Fruit fly (Drosophila melanogaster) whole organism, embryonic: ENCODE data around the gene Cpr65Ea.

Experiments used
- B-H1 ChIP-seq: fragments of 200-800 bp; sonication (Bioruptor generic); IDR thresholded peaks from 3 replicates; pipeline ENCODE4 v1.3.6; 2022; ENCODE audit warnings: missing biosample characterization, missing genetic modification characterization
- BEAF-32 ChIP-seq: fragments of 200-800 bp; sonication (Bioruptor generic); optimal IDR thresholded peaks from 3 replicates; lab custom pipeline; 2017; ENCODE audit warnings: missing biosample characterization, missing genetic modification characterization, mild to moderate bottlenecking, moderate library complexity, missing genetic modification reagents
- Bgb ChIP-seq: fragments of 200-800 bp; sonication (Bioruptor generic); IDR thresholded peaks from 2 replicates; pipeline ENCODE4 v1.3.6; 2022; ENCODE audit warnings: missing biosample characterization, missing genetic modification characterization; ENCODE audit not compliant: partially characterized antibody
- Blimp-1 ChIP-seq: fragments of 200-800 bp; sonication (Bioruptor generic); optimal IDR thresholded peaks from 3 replicates; lab custom pipeline; 2018; ENCODE audit warnings: missing biosample characterization, missing genetic modification characterization, mild to moderate bottlenecking, moderate library complexity, missing genetic modification reagents
- CG11085 ChIP-seq: fragments of 200-800 bp; sonication (Bioruptor generic); IDR thresholded peaks from 2 replicates; pipeline ENCODE4 v1.3.6; 2022; ENCODE audit warnings: missing biosample characterization, missing genetic modification characterization
- CG11247 ChIP-seq: fragments of 200-800 bp; sonication (Bioruptor generic); IDR thresholded peaks from 2 replicates; pipeline ENCODE4 v1.3.6; 2022; ENCODE audit warnings: missing biosample characterization, missing genetic modification characterization
- CG11398 ChIP-seq: fragments of 200-800 bp; sonication (Bioruptor generic); optimal IDR thresholded peaks from 2 replicates; lab custom pipeline; 2016; ENCODE audit warnings: missing biosample characterization, missing genetic modification characterization
- CG11504 ChIP-seq: fragments of 200-800 bp; sonication (Bioruptor generic); optimal IDR thresholded peaks from 3 replicates; lab custom pipeline; 2019; ENCODE audit warnings: missing biosample characterization, mild to moderate bottlenecking, missing genetic modification characterization, moderate library complexity
- CG12769 ChIP-seq: fragments of 200-800 bp; sonication (Bioruptor generic); optimal IDR thresholded peaks from 2 replicates; lab custom pipeline; 2019; ENCODE audit warnings: missing biosample characterization, mild to moderate bottlenecking, missing genetic modification characterization, moderate library complexity
- CG1529 ChIP-seq: fragments of 200-800 bp; sonication (Bioruptor generic); optimal IDR thresholded peaks from 3 replicates; lab custom pipeline; 2018; ENCODE audit warnings: missing biosample characterization, missing genetic modification characterization
- CG15479 ChIP-seq: fragments of 200-800 bp; sonication (Bioruptor generic); optimal IDR thresholded peaks from 3 replicates; lab custom pipeline; 2019; ENCODE audit warnings: missing biosample characterization, mild to moderate bottlenecking, missing genetic modification characterization, moderate library complexity
- CG3065 ChIP-seq: fragments of 200-800 bp; sonication (Bioruptor generic); optimal IDR thresholded peaks from 2 replicates; lab custom pipeline; 2016; ENCODE audit warnings: missing biosample characterization, missing genetic modification characterization
- CG32767 ChIP-seq: fragments of 200-800 bp; sonication (Bioruptor generic); IDR thresholded peaks from 2 replicates; pipeline ENCODE4 v1.3.6; 2022; ENCODE audit warnings: missing biosample characterization, missing genetic modification characterization
- CG3995 ChIP-seq: fragments of 200-800 bp; sonication (Bioruptor generic); optimal IDR thresholded peaks from 3 replicates; lab custom pipeline; 2016; ENCODE audit warnings: missing biosample characterization, missing genetic modification characterization
- CG42726 ChIP-seq: fragments of 200-800 bp; sonication (Bioruptor generic); IDR thresholded peaks from 2 replicates; pipeline ENCODE4 v1.3.6; 2022; ENCODE audit warnings: missing biosample characterization, missing genetic modification characterization; ENCODE audit not compliant: partially characterized antibody
- CG5953 ChIP-seq: fragments of 200-800 bp; sonication (Bioruptor generic); IDR thresholded peaks from 2 replicates; pipeline ENCODE4 v1.3.6; 2022; ENCODE audit warnings: missing biosample characterization, missing genetic modification characterization
- CG6791 ChIP-seq: fragments of 200-800 bp; sonication (Bioruptor generic); IDR thresholded peaks from 3 replicates; pipeline ENCODE4 v1.3.6; 2022; ENCODE audit warnings: missing biosample characterization, missing genetic modification characterization; ENCODE audit not compliant: partially characterized antibody
- CG7271 ChIP-seq: fragments of 200-800 bp; sonication (Bioruptor generic); optimal IDR thresholded peaks from 2 replicates; lab custom pipeline; 2018; ENCODE audit warnings: missing biosample characterization, mild to moderate bottlenecking, missing genetic modification characterization, moderate library complexity
- CG7928 ChIP-seq: fragments of 200-800 bp; sonication (Bioruptor generic); optimal IDR thresholded peaks from 2 replicates; lab custom pipeline; 2017; ENCODE audit warnings: missing biosample characterization, mild to moderate bottlenecking, missing genetic modification characterization
- CkIIα-i1 ChIP-seq: fragments of 200-800 bp; sonication (Bioruptor generic); IDR thresholded peaks from 2 replicates; pipeline ENCODE4 v1.3.6; 2022; ENCODE audit warnings: missing biosample characterization, missing genetic modification characterization
- Dref ChIP-seq: fragments of 200-800 bp; sonication (Bioruptor generic); IDR thresholded peaks from 2 replicates; pipeline ENCODE4 v1.3.6; 2022; ENCODE audit warnings: missing biosample characterization, missing genetic modification characterization
- HmgD ChIP-seq: fragments of 200-800 bp; sonication (Bioruptor generic); optimal IDR thresholded peaks from 3 replicates; lab custom pipeline; 2016; ENCODE audit warnings: missing biosample characterization, missing genetic modification characterization
- Jarid2 ChIP-seq: fragments of 200-800 bp; sonication (Bioruptor generic); optimal IDR thresholded peaks from 3 replicates; lab custom pipeline; 2017; ENCODE audit warnings: mild to moderate bottlenecking, missing biosample characterization, missing genetic modification reagents, missing genetic modification characterization
- Lpt ChIP-seq: fragments of >200 bp; optimal IDR thresholded peaks from 2 replicates; lab custom pipeline; 2018; ENCODE audit warnings: missing biosample characterization, missing genetic modification characterization
- Mad ChIP-seq: fragments of 200-800 bp; sonication (Bioruptor generic); optimal IDR thresholded peaks from 2 replicates; lab custom pipeline; 2016; ENCODE audit warnings: missing biosample characterization, missing genetic modification characterization
- YL-1 ChIP-seq: fragments of 200-800 bp; sonication (Bioruptor generic); optimal IDR thresholded peaks from 3 replicates; lab custom pipeline; 2017; ENCODE audit warnings: missing biosample characterization, mild to moderate bottlenecking, missing genetic modification characterization
- abd-A ChIP-seq: fragments of 200-800 bp; sonication (Bioruptor generic); optimal IDR thresholded peaks from 3 replicates; lab custom pipeline; 2019; ENCODE audit warnings: missing biosample characterization, mild to moderate bottlenecking, missing genetic modification characterization, moderate library complexity
- amos ChIP-seq: fragments of 200-800 bp; sonication (Bioruptor generic); IDR thresholded peaks from 2 replicates; pipeline ENCODE4 v1.3.6; 2022; ENCODE audit warnings: missing biosample characterization, missing genetic modification characterization; ENCODE audit not compliant: partially characterized antibody
- bcd ChIP-seq: fragments of 200-800 bp; sonication (Bioruptor generic); optimal IDR thresholded peaks from 2 replicates; lab custom pipeline; 2017; ENCODE audit warnings: missing biosample characterization, mild to moderate bottlenecking, missing genetic modification characterization
- bigmax ChIP-seq: fragments of 200-800 bp; sonication (Bioruptor generic); optimal IDR thresholded peaks from 2 replicates; lab custom pipeline; 2018; ENCODE audit warnings: missing biosample characterization, mild to moderate bottlenecking, missing genetic modification characterization
- btn ChIP-seq: fragments of 200-800 bp; sonication (Bioruptor generic); optimal IDR thresholded peaks from 2 replicates; lab custom pipeline; 2016; ENCODE audit warnings: missing biosample characterization, missing genetic modification characterization
- cato ChIP-seq: fragments of 200-800 bp; sonication (Bioruptor generic); optimal IDR thresholded peaks from 2 replicates; lab custom pipeline; 2016; ENCODE audit warnings: missing biosample characterization, missing genetic modification characterization, borderline replicate concordance
- dati ChIP-seq: fragments of 200-800 bp; sonication (Bioruptor generic); IDR thresholded peaks from 2 replicates; pipeline ENCODE4 v1.3.6; 2022; ENCODE audit warnings: missing biosample characterization, missing genetic modification characterization
- esg ChIP-seq: fragments of 200-800 bp; sonication (Bioruptor generic); conservative IDR thresholded peaks from 2 replicates; pipeline ENCODE4 v1.3.6; 2022; ENCODE audit warnings: missing biosample characterization, missing genetic modification characterization
- fu2 ChIP-seq: fragments of 200-800 bp; sonication (Bioruptor generic); optimal IDR thresholded peaks from 2 replicates; lab custom pipeline; 2016; ENCODE audit warnings: missing biosample characterization, missing genetic modification characterization
- gfzf ChIP-seq: fragments of 200-800 bp; sonication (Bioruptor generic); optimal IDR thresholded peaks from 2 replicates; lab custom pipeline; 2016; ENCODE audit warnings: missing biosample characterization, mild to moderate bottlenecking, missing genetic modification characterization, moderate library complexity
- hkb ChIP-seq, 2 experiments: fragments of 200-800 bp in 1 of 2; fragments of >200 bp in 1 of 2; sonication (Bioruptor generic) in 1 of 2; IDR thresholded peaks in 1 of 2; optimal IDR thresholded peaks in 1 of 2; 2 replicates each; pipeline versions ENCODE4 v1.3.6 to Lab custom; 2017 to 2022; ENCODE audit warnings: missing biosample characterization in 1 of 2, missing genetic modification characterization in 1 of 2
- inv ChIP-seq: fragments of 200-800 bp; sonication (Bioruptor generic); IDR thresholded peaks from 2 replicates; pipeline ENCODE4 v1.3.6; 2022; ENCODE audit warnings: missing biosample characterization, missing genetic modification characterization; ENCODE audit not compliant: partially characterized antibody
- lab ChIP-seq: fragments of 200-800 bp; sonication (Bioruptor generic); optimal IDR thresholded peaks from 3 replicates; lab custom pipeline; 2017; ENCODE audit warnings: missing biosample characterization, missing genetic modification characterization, mild to moderate bottlenecking, moderate library complexity, missing genetic modification reagents
- lola ChIP-seq, 3 experiments: fragments of >200 bp in 2 of 3; fragments of 200-800 bp in 1 of 3; sonication (Bioruptor generic) in 1 of 3; optimal IDR thresholded peaks; 2 replicates each; lab custom pipeline; 2017 to 2019; ENCODE audit warnings: missing biosample characterization in 3 of 3, missing genetic modification characterization in 3 of 3, mild to moderate bottlenecking in 1 of 3, moderate library complexity in 1 of 3
- luna ChIP-seq: fragments of 200-800 bp; sonication (Bioruptor generic); optimal IDR thresholded peaks from 2 replicates; lab custom pipeline; 2016; ENCODE audit warnings: missing biosample characterization, missing genetic modification characterization
- onecut ChIP-seq: fragments of 200-800 bp; sonication (Bioruptor generic); IDR thresholded peaks from 2 replicates; pipeline ENCODE4 v1.3.6; 2022; ENCODE audit warnings: missing biosample characterization, missing genetic modification characterization
- org-1 ChIP-seq: fragments of 200-800 bp; sonication (Bioruptor generic); optimal IDR thresholded peaks from 2 replicates; lab custom pipeline; 2017; ENCODE audit warnings: missing biosample characterization, missing genetic modification characterization
- pros ChIP-seq: fragments of 200-800 bp; sonication (Bioruptor generic); optimal IDR thresholded peaks from 3 replicates; lab custom pipeline; 2019; ENCODE audit warnings: missing biosample characterization, mild to moderate bottlenecking, missing genetic modification characterization, moderate library complexity
- pum ChIP-seq: fragments of 200-800 bp; sonication (Bioruptor generic); optimal IDR thresholded peaks from 2 replicates; lab custom pipeline; 2016; ENCODE audit warnings: missing biosample characterization, missing genetic modification characterization
- pzg ChIP-seq: fragments of 200-800 bp; sonication (Bioruptor generic); optimal IDR thresholded peaks from 3 replicates; lab custom pipeline; 2018; ENCODE audit warnings: missing biosample characterization, mild to moderate bottlenecking, missing genetic modification characterization, moderate library complexity
- ranshi ChIP-seq: fragments of 200-800 bp; sonication (Bioruptor generic); IDR thresholded peaks from 2 replicates; pipeline ENCODE4 v1.3.6; 2022; ENCODE audit warnings: missing biosample characterization, missing genetic modification characterization
- sna ChIP-seq: fragments of 200-800 bp; sonication (Bioruptor generic); IDR thresholded peaks from 2 replicates; pipeline ENCODE4 v1.3.6; 2022; ENCODE audit warnings: missing biosample characterization, missing genetic modification characterization; ENCODE audit not compliant: partially characterized antibody
- unc-4 ChIP-seq: fragments of 200-800 bp; sonication (Bioruptor generic); IDR thresholded peaks from 2 replicates; pipeline ENCODE4 v1.3.6; 2022; ENCODE audit warnings: missing biosample characterization, missing genetic modification characterization; ENCODE audit not compliant: partially characterized antibody

Cpr65Ea gene

dm6 chr3L:7094548-7095072 lies 8.2 kb upstream of the Cpr65Ea start, which contains the start of gene form3 (continued):
- TF ChIP-seq CG32767 = no peak
- TF ChIP-seq pzg = peak; percentile 5
- TF ChIP-seq abd-A (tag; lab: Kevin White, UChicago) = no peak
- no peak for TF ChIP-seq hkb (optimal IDR thresholded peaks at IDR 0.05; lab: Kevin White, UChicago)
- TF ChIP-seq hkb (GFP tag; IDR thresholded peaks at IDR 0.05; lab: Robert Waterston, UW) = no peak
- no peak for TF ChIP-seq CG11247 (GFP tag; lab: Robert Waterston, UW)
- no peak for TF ChIP-seq CG3065 (GFP tag; lab: Kevin White, UChicago)
- peak; percentile 82 for TF ChIP-seq CG3995 (GFP tag; lab: Kevin White, UChicago)
- TF ChIP-seq CG15479 (GFP tag; lab: Kevin White, UChicago) = no peak
- TF ChIP-seq CG11504 = no peak
- peak; percentile 18; the same call in 1 of the 2 replicates for TF ChIP-seq CG5953 (GFP tag; lab: Robert Waterston, UW)
- no peak for TF ChIP-seq CG12769 (tag; lab: Kevin White, UChicago)
- TF ChIP-seq CG7271 (tag; lab: Kevin White, UChicago) = no peak
- TF ChIP-seq ranshi (GFP tag; lab: Robert Waterston, UW) = peak; percentile 21; the same call in 1 of the 2 replicates
- no peak for TF ChIP-seq Mad
- TF ChIP-seq gfzf (GFP tag; lab: Kevin White, UChicago) = no peak
- TF ChIP-seq lola (GFP tag; optimal IDR thresholded peaks at IDR 0.05; lab: Kevin White, UChicago) = no peak
- no peak for TF ChIP-seq esg (GFP tag; lab: Robert Waterston, UW)
- TF ChIP-seq amos (GFP tag; lab: Robert Waterston, UW) = peak; percentile 33; the same call in 1 of the 2 replicates
- TF ChIP-seq pros (GFP tag; lab: Kevin White, UChicago) = no peak
- TF ChIP-seq Jarid2 (GFP tag; lab: Kevin White, UChicago) = peak; percentile 88
- TF ChIP-seq bigmax (GFP tag; lab: Kevin White, UChicago) = no peak
- TF ChIP-seq Blimp-1 (GFP tag; lab: Kevin White, UChicago) = no peak
- no peak for TF ChIP-seq btn (GFP tag; lab: Kevin White, UChicago)
- TF ChIP-seq lab = no peak
- 0 out of 2 replicates have a peak, but pooled peaks have one; percentile 42 for TF ChIP-seq Bgb (GFP tag; lab: Robert Waterston, UW)
- TF ChIP-seq cato = no peak
- no peak for TF ChIP-seq fu2 (GFP tag; lab: Kevin White, UChicago)
- no peak for TF ChIP-seq CG11085 (GFP tag; lab: Robert Waterston, UW)
- no peak for TF ChIP-seq onecut (GFP tag; lab: Robert Waterston, UW)
- TF ChIP-seq B-H1 (GFP tag; lab: Robert Waterston, UW) = no peak
- peak; percentile 63; the same call in 1 of the 2 replicates for TF ChIP-seq CG42726
- no peak for TF ChIP-seq CG11398 (GFP tag; lab: Kevin White, UChicago)
- TF ChIP-seq CG6791 = 0 out of 3 replicates have a peak, but pooled peaks have one; percentile 38
- TF ChIP-seq YL-1 (GFP tag; lab: Kevin White, UChicago) = no peak
- TF ChIP-seq Dref (GFP tag; lab: Robert Waterston, UW) = no peak
- TF ChIP-seq pum = no peak
- TF ChIP-seq, all 482 proteins: peak for 33

- TF ChIP-seq inv (peak; percentile 49; the same call in 1 of the 2 replicates), CG7928 (GFP tag; lab: Kevin White, UChicago) (peak; percentile 71), CG32767 (no peak), hkb (optimal IDR thresholded peaks at IDR 0.05; lab: Kevin White, UChicago) (no peak), hkb (GFP tag; IDR thresholded peaks at IDR 0.05; lab: Robert Waterston, UW) (no peak), HmgD (no peak), org-1 (GFP tag; lab: Kevin White, UChicago) (no peak), luna (GFP tag; lab: Kevin White, UChicago) (no peak), CG1529 (GFP tag; lab: Kevin White, UChicago) (no peak), dati (GFP tag; lab: Robert Waterston, UW) (no peak), sna (GFP tag; lab: Robert Waterston, UW) (0 out of 2 replicates have a peak, but pooled peaks have one; percentile 17), Lpt (GFP tag; lab: Kevin White, UChicago) (no peak), bigmax (GFP tag; lab: Kevin White, UChicago) (no peak), BEAF-32 (peak; percentile 50), unc-4 (peak; percentile 67), bcd (GFP tag; lab: Kevin White, UChicago) (no peak), CkIIα-i1 (GFP tag; lab: Robert Waterston, UW) (no peak)
These were observed 7.6 kb upstream of the Cpr65Ea start for dm6 chr3L:7094020-7094419.
